Fruit fly (Drosophila melanogaster): ENCODE data around the gene Blos2.
A peak's percentile ranks its signal among the peaks of the same experiment; 100 is the strongest.

Blos2 gene

dm6 chr3L:11015203-11015602, 46.2 kb upstream of the Blos2 start (continued):
- TF ChIP-seq CG6683 (GFP tag; optimal IDR thresholded peaks at IDR 0.05) (no peak), Vsx1 (GFP tag; optimal IDR thresholded peaks at IDR 0.05) (peak; percentile 76), Atf-2 (GFP tag; optimal IDR thresholded peaks at IDR 0.05) (no peak), vvl (GFP tag; IDR thresholded peaks at IDR 0.05) (0 out of 2 replicates have a peak, but pooled peaks have one; percentile 22), cad (GFP tag; optimal IDR thresholded peaks at IDR 0.05) (no peak), CG9609 (GFP tag; optimal IDR thresholded peaks at IDR 0.05) (no peak), CG12744 (GFP tag; optimal IDR thresholded peaks at IDR 0.05) (no peak)

- TF ChIP-seq Usf (GFP tag; optimal IDR thresholded peaks at IDR 0.05) = no peak
- TF ChIP-seq insv (GFP tag; optimal IDR thresholded peaks at IDR 0.05) = peak; percentile 38 to 92
- TF ChIP-seq CG4730 (GFP tag; IDR thresholded peaks at IDR 0.05) = no peak
- TF ChIP-seq Drgx (GFP tag; IDR thresholded peaks at IDR 0.05) = no peak
- TF ChIP-seq Scr (GFP tag; IDR thresholded peaks at IDR 0.05; ENCODE audit: partially characterized antibody) = no peak
- TF ChIP-seq CG12236 (GFP tag; optimal IDR thresholded peaks at IDR 0.05) = no peak
- TF ChIP-seq CG11504 (tag; optimal IDR thresholded peaks at IDR 0.05) = peak; percentile 77
Measured at dm6 chr3L:11020058-11020457, 41.3 kb upstream of the Blos2 start.

dm6 chr3L:11021958-11022357, 39.4 kb upstream of the Blos2 start:
- TF ChIP-seq slp2 (GFP tag; optimal IDR thresholded peaks at IDR 0.05) = no peak
- TF ChIP-seq ap (GFP tag; IDR thresholded peaks at IDR 0.05) = no peak
- no peak for TF ChIP-seq CG8089 (GFP tag; optimal IDR thresholded peaks at IDR 0.05)
- peak in 1 of 2 experiments; percentile 34 for TF ChIP-seq Dfd (GFP tag; optimal IDR thresholded peaks at IDR 0.05)
- no peak for TF ChIP-seq Chrac-16 (GFP tag; optimal IDR thresholded peaks at IDR 0.05)
- no peak for TF ChIP-seq nerfin-2 (GFP tag; IDR thresholded peaks at IDR 0.05; ENCODE audit: partially characterized antibody)
- TF ChIP-seq tx (GFP tag; optimal IDR thresholded peaks at IDR 0.05) = no peak
- TF ChIP-seq CG6654 (GFP tag; optimal IDR thresholded peaks at IDR 0.05) = no peak
- TF ChIP-seq mld (GFP tag; IDR thresholded peaks at IDR 0.05; ENCODE audit: partially characterized antibody) = no peak
- no peak for TF ChIP-seq Ssrp (tag; optimal IDR thresholded peaks at IDR 0.05)
- peak in 1 of 2 experiments; percentile 7 for TF ChIP-seq bsh (GFP tag; optimal IDR thresholded peaks at IDR 0.05)
- TF ChIP-seq amos (GFP tag; IDR thresholded peaks at IDR 0.05; ENCODE audit: partially characterized antibody) = no peak
- TF ChIP-seq fu2 (GFP tag; optimal IDR thresholded peaks at IDR 0.05) = no peak
- TF ChIP-seq Mad (GFP tag; optimal IDR thresholded peaks at IDR 0.05) = no peak
- TF ChIP-seq Poxn (GFP tag; IDR thresholded peaks at IDR 0.05) = no peak
- no peak for TF ChIP-seq CG17328 (GFP tag; IDR thresholded peaks at IDR 0.05)
- TF ChIP-seq Max (GFP tag; optimal IDR thresholded peaks at IDR 0.05) = no peak
- TF ChIP-seq CG15269 (tag; optimal IDR thresholded peaks at IDR 0.05) = no peak
- no peak for TF ChIP-seq CG8388 (GFP tag; optimal IDR thresholded peaks at IDR 0.05)
- TF ChIP-seq Abd-B (GFP tag; optimal IDR thresholded peaks at IDR 0.05) = no peak
- no peak for TF ChIP-seq CG12942 (GFP tag; optimal IDR thresholded peaks at IDR 0.05)
- no peak for TF ChIP-seq Atf6 (GFP tag; IDR thresholded peaks at IDR 0.05)
- TF ChIP-seq nom (GFP tag; optimal IDR thresholded peaks at IDR 0.05) = peak; percentile 3
- no peak for TF ChIP-seq danr (GFP tag; IDR thresholded peaks at IDR 0.05)
- no peak for TF ChIP-seq CG1603 (tag; optimal IDR thresholded peaks at IDR 0.05)
- no peak for TF ChIP-seq hth (optimal IDR thresholded peaks at IDR 0.05)
